Worm (Caenorhabditis elegans) whole organism, late embryonic: ENCODE measurements around the gene R148.8.

ENCODE experiments used
- C38D4.7 ChIP-seq: fragments of 200-800 bp; sonication (Bioruptor generic); optimal IDR thresholded peaks from 2 replicates; lab custom pipeline; 2018; ENCODE audit warnings: mild to moderate bottlenecking, missing genetic modification characterization, moderate library complexity, missing compliant biosample characterization
- F13H6.1 ChIP-seq: sonication (generic microtip); optimal IDR thresholded peaks from 2 replicates; lab custom pipeline; 2016; ENCODE audit warnings: missing genetic modification characterization, missing compliant biosample characterization
- K02D7.2 ChIP-seq: sonication (generic microtip); optimal IDR thresholded peaks from 2 replicates; lab custom pipeline; 2017; ENCODE audit warnings: mild to moderate bottlenecking, missing genetic modification characterization, missing compliant biosample characterization
- K09A11.1 ChIP-seq: sonication (generic microtip); optimal IDR thresholded peaks from 2 replicates; lab custom pipeline; 2017; ENCODE audit warnings: antibody characterized with exemption, mild to moderate bottlenecking, missing genetic modification characterization, missing compliant biosample characterization; ENCODE audit not compliant: insufficient read depth
- T23F11.4 ChIP-seq: fragments of 200-800 bp; sonication (Bioruptor generic); optimal IDR thresholded peaks from 2 replicates; lab custom pipeline; 2018; ENCODE audit warnings: mild to moderate bottlenecking, missing genetic modification characterization, missing compliant biosample characterization
- Y22D7AL.16 ChIP-seq: sonication (generic microtip); optimal IDR thresholded peaks from 2 replicates; lab custom pipeline; 2016; ENCODE audit warnings: missing genetic modification characterization, missing compliant biosample characterization
- ceh-14 ChIP-seq: sonication (generic microtip); optimal IDR thresholded peaks from 2 replicates; lab custom pipeline; 2016; ENCODE audit warnings: missing genotype, missing genetic modification characterization, missing compliant biosample characterization
- ceh-18 ChIP-seq: sonication (generic microtip); optimal IDR thresholded peaks from 2 replicates; lab custom pipeline; 2016; ENCODE audit warnings: missing genetic modification characterization, missing compliant biosample characterization
- ceh-19 ChIP-seq: fragments of 200-800 bp; sonication (Bioruptor generic); optimal IDR thresholded peaks from 2 replicates; lab custom pipeline; 2018; ENCODE audit warnings: mild to moderate bottlenecking, missing genetic modification characterization, missing compliant biosample characterization
- ceh-2 ChIP-seq: sonication (generic microtip); optimal IDR thresholded peaks from 2 replicates; lab custom pipeline; 2016; ENCODE audit warnings: missing genotype, missing genetic modification characterization, missing compliant biosample characterization
- ceh-24 ChIP-seq: sonication (generic microtip); optimal IDR thresholded peaks from 2 replicates; lab custom pipeline; 2016; ENCODE audit warnings: mild to moderate bottlenecking, missing genetic modification characterization, missing compliant biosample characterization
- ceh-30 ChIP-seq: fragments of 150-350 bp; optimal IDR thresholded peaks from 2 replicates; lab custom pipeline; 2014; ENCODE audit warnings: missing biosample characterization, missing genetic modification characterization
- ceh-31 ChIP-seq: sonication (generic microtip); optimal IDR thresholded peaks from 2 replicates; lab custom pipeline; 2016; ENCODE audit warnings: missing genetic modification characterization, missing compliant biosample characterization
- ceh-34 ChIP-seq: sonication (generic microtip); optimal IDR thresholded peaks from 2 replicates; lab custom pipeline; 2016; ENCODE audit warnings: mild to moderate bottlenecking, missing genetic modification characterization, missing compliant biosample characterization
- ceh-45 ChIP-seq: fragments of 200-800 bp; sonication (Bioruptor generic); IDR thresholded peaks from 2 replicates; pipeline ENCODE4 v1.3.6; 2022; ENCODE audit warnings: missing genetic modification reagents, missing genetic modification characterization, missing compliant biosample characterization
- ceh-6 ChIP-seq: fragments of 200-800 bp; sonication (Bioruptor generic); optimal IDR thresholded peaks from 2 replicates; lab custom pipeline; 2018; ENCODE audit warnings: mild to moderate bottlenecking, missing genetic modification characterization, missing compliant biosample characterization
- ceh-9 ChIP-seq: sonication (generic microtip); optimal IDR thresholded peaks from 2 replicates; lab custom pipeline; 2016; ENCODE audit warnings: mild to moderate bottlenecking, missing genetic modification characterization, inconsistent platforms, missing compliant biosample characterization
- dmd-4 ChIP-seq: sonication (generic microtip); optimal IDR thresholded peaks from 2 replicates; lab custom pipeline; 2016; ENCODE audit warnings: borderline replicate concordance, missing genetic modification characterization, missing compliant biosample characterization
- dve-1 ChIP-seq: sonication (generic microtip); optimal IDR thresholded peaks from 2 replicates; lab custom pipeline; 2017; ENCODE audit warnings: antibody characterized with exemption, mild to moderate bottlenecking, missing genetic modification characterization, missing compliant biosample characterization
- eyg-1 ChIP-seq: sonication (generic microtip); optimal IDR thresholded peaks from 2 replicates; lab custom pipeline; 2016; ENCODE audit warnings: missing genotype, missing genetic modification characterization, missing compliant biosample characterization
- fkh-10 ChIP-seq: fragments of 150-350 bp; optimal IDR thresholded peaks from 2 replicates; lab custom pipeline; 2014; ENCODE audit warnings: missing biosample characterization, missing genetic modification reagents, missing genetic modification characterization
- gmeb-2 ChIP-seq: sonication (generic microtip); optimal IDR thresholded peaks from 2 replicates; lab custom pipeline; 2016; ENCODE audit warnings: missing genetic modification characterization, inconsistent platforms, missing compliant biosample characterization
- hlh-15 ChIP-seq: sonication (generic microtip); optimal IDR thresholded peaks from 2 replicates; lab custom pipeline; 2016; ENCODE audit warnings: missing genetic modification characterization, missing compliant biosample characterization
- madf-2 ChIP-seq: sonication (generic microtip); optimal IDR thresholded peaks from 2 replicates; lab custom pipeline; 2017; ENCODE audit warnings: missing genetic modification characterization, missing compliant biosample characterization
- mec-3 ChIP-seq: sonication (generic microtip); optimal IDR thresholded peaks from 2 replicates; lab custom pipeline; 2016; ENCODE audit warnings: borderline replicate concordance, missing genetic modification characterization, missing compliant biosample characterization
- nhr-11 ChIP-seq: fragments of 150-350 bp; optimal IDR thresholded peaks from 2 replicates; lab custom pipeline; 2014; ENCODE audit warnings: missing biosample characterization, missing genetic modification characterization
- nhr-232 ChIP-seq: sonication (generic microtip); optimal IDR thresholded peaks from 2 replicates; lab custom pipeline; 2016; ENCODE audit warnings: missing genetic modification characterization, missing compliant biosample characterization
- odd-2 ChIP-seq: sonication (generic microtip); optimal IDR thresholded peaks from 2 replicates; lab custom pipeline; 2017; ENCODE audit warnings: antibody characterized with exemption, mild to moderate bottlenecking, missing genetic modification characterization, missing compliant biosample characterization
- pag-3 ChIP-seq: sonication (generic microtip); optimal IDR thresholded peaks from 2 replicates; lab custom pipeline; 2016; ENCODE audit warnings: missing compliant biosample characterization, missing genetic modification characterization, borderline replicate concordance
- pax-1 ChIP-seq: fragments of 150-350 bp; optimal IDR thresholded peaks from 2 replicates; lab custom pipeline; 2014; ENCODE audit warnings: missing biosample characterization, missing genetic modification characterization
- pha-2 ChIP-seq: sonication (generic microtip); optimal IDR thresholded peaks from 2 replicates; lab custom pipeline; 2017; ENCODE audit warnings: mild to moderate bottlenecking, missing genetic modification characterization, missing compliant biosample characterization
- pha-4 ChIP-seq: fragments of 150-350 bp; optimal IDR thresholded peaks from 2 replicates; lab custom pipeline; 2018; ENCODE audit warnings: missing biosample characterization, missing genetic modification reagents, missing genetic modification characterization
- pqm-1 ChIP-seq: sonication (generic microtip); optimal IDR thresholded peaks from 2 replicates; lab custom pipeline; 2016; ENCODE audit warnings: missing genetic modification characterization, missing compliant biosample characterization
- pros-1 ChIP-seq: fragments of 150-350 bp; optimal IDR thresholded peaks from 2 replicates; lab custom pipeline; 2014; ENCODE audit warnings: missing biosample characterization, missing genetic modification reagents, missing genetic modification characterization
- rnt-1 ChIP-seq: sonication (generic microtip); optimal IDR thresholded peaks from 2 replicates; lab custom pipeline; 2016; ENCODE audit warnings: missing genetic modification characterization, missing compliant biosample characterization
- sdc-2 ChIP-seq: sonication (generic microtip); optimal IDR thresholded peaks from 2 replicates; lab custom pipeline; 2016; ENCODE audit warnings: missing genotype, missing genetic modification characterization, missing compliant biosample characterization
- sox-2 ChIP-seq: fragments of 200-800 bp; sonication (Bioruptor generic); IDR thresholded peaks from 2 replicates; pipeline ENCODE4 v1.3.6; 2022; ENCODE audit warnings: missing genetic modification reagents, missing genetic modification characterization, missing compliant biosample characterization
- sox-4 ChIP-seq: sonication (generic microtip); optimal IDR thresholded peaks from 2 replicates; lab custom pipeline; 2017; ENCODE audit warnings: mild to moderate bottlenecking, missing genetic modification characterization, inconsistent platforms, missing compliant biosample characterization
- tbx-7 ChIP-seq: sonication (generic microtip); optimal IDR thresholded peaks from 2 replicates; lab custom pipeline; 2016; ENCODE audit warnings: missing genotype, missing genetic modification characterization, missing compliant biosample characterization
- unc-3 ChIP-seq, 2 experiments: fragments of 200-800 bp in 1 of 2; sonication (Bioruptor generic) in 1 of 2; sonication (generic microtip) in 1 of 2; conservative IDR thresholded peaks in 1 of 2; optimal IDR thresholded peaks in 1 of 2; 2 replicates each; pipeline versions ENCODE4 v1.3.6 to Lab custom; 2016 to 2022; ENCODE audit warnings: missing compliant biosample characterization in 2 of 2, missing genetic modification characterization in 2 of 2, missing genetic modification reagents in 1 of 2
- unc-42 ChIP-seq: sonication (generic microtip); optimal IDR thresholded peaks from 2 replicates; lab custom pipeline; 2016; ENCODE audit warnings: missing genotype, missing genetic modification characterization, missing compliant biosample characterization
- unc-55 ChIP-seq: sonication (generic microtip); optimal IDR thresholded peaks from 2 replicates; lab custom pipeline; 2017; ENCODE audit warnings: missing biosample characterization, missing genetic modification reagents, missing genetic modification characterization
- ztf-16 ChIP-seq: sonication (generic microtip); optimal IDR thresholded peaks from 2 replicates; lab custom pipeline; 2017; ENCODE audit warnings: missing genetic modification characterization, missing compliant biosample characterization

R148.8 gene

DNA sequence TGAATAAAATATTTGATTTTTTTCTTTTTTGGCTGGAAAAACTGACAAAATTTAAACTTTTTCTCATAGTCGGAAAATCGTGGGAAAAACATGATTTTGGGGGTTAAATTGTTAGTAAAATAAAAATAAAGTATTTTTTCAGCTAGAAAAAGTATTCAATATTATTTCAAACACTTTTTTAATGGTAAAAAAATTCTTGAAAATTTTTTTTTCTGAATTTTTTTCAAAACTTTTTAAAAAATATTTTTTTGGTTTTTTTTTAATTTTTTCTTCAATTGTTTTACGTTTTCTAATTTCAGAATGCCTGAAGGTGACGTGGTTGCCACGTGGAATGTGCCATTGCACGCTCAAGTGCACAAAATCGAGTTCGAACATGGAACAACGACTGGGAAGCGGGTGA is 36.3 kb upstream of the R148.8 start, which contains the start of gene C44B11.1:
Gene C44B11.1 (plus strand): TSS at position 301 of the 400 bp plus-strand sequence.
- TF ChIP-seq K09A11.1 (no peak), sox-4 (tag; lab: Kevin White, UChicago) (no peak), K02D7.2 (no peak), madf-2 (tag; lab: Kevin White, UChicago) (no peak), tbx-7 (tag; lab: Kevin White, UChicago) (no peak), ceh-30 (no peak), ceh-45 (no peak), ceh-19 (GFP tag; lab: Kevin White, UChicago) (no peak), odd-2 (tag; lab: Kevin White, UChicago) (no peak), unc-55 (GFP tag; lab: Kevin White, UChicago) (no peak), mec-3 (tag; lab: Kevin White, UChicago) (no peak), nhr-232 (tag; lab: Kevin White, UChicago) (no peak), pqm-1 (tag; lab: Kevin White, UChicago) (no peak), eyg-1 (tag; lab: Kevin White, UChicago) (no peak), ceh-34 (no peak), rnt-1 (tag; lab: Kevin White, UChicago) (no peak), F13H6.1 (tag; lab: Kevin White, UChicago) (no peak)

DNA sequence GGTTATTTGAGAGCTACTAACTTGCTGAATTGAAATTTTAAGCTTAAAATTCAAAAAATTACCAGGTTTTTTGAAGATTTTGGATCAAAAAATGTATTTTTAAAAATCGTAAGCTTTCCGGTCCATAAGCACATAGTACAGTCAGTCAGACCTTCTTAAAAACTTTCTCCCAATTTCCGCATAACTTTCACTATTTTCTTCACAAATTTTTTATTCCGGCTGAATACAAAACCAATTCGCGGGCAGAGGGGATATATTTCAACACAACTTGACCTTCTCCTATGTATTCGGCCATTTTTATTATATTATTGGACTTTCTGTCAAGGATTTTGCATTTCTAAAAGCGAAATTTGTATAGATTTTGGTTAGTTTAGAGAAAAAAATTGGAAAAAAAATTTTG is 30.8 kb upstream of the R148.8 start:
- no peak for TF ChIP-seq unc-55 (GFP tag; lab: Kevin White, UChicago)
- no peak for TF ChIP-seq Y22D7AL.16 (tag; lab: Kevin White, UChicago)
- no peak for TF ChIP-seq ceh-6 (GFP tag; lab: Kevin White, UChicago)
- TF ChIP-seq F13H6.1 (tag; lab: Kevin White, UChicago) = no peak
- no peak for TF ChIP-seq mec-3 (tag; lab: Kevin White, UChicago)
- no peak for TF ChIP-seq ceh-18
- no peak for TF ChIP-seq fkh-10 (GFP tag; lab: Kevin White, UChicago)
- no peak for TF ChIP-seq hlh-15
- no peak for TF ChIP-seq dve-1
- TF ChIP-seq ceh-14 (tag; lab: Kevin White, UChicago) = no peak
- TF ChIP-seq pag-3 (tag; lab: Kevin White, UChicago) = no peak
- no peak for TF ChIP-seq sox-2 (GFP tag; lab: Robert Waterston, UW)
- TF ChIP-seq madf-2 (tag; lab: Kevin White, UChicago) = no peak
- no peak for TF ChIP-seq unc-42
- no peak for TF ChIP-seq pax-1
- no peak for TF ChIP-seq pha-2 (tag; lab: Kevin White, UChicago)
- TF ChIP-seq pha-4 (tag; lab: Kevin White, UChicago) = no peak
- no peak for TF ChIP-seq pqm-1 (tag; lab: Kevin White, UChicago)
- TF ChIP-seq ceh-24 (tag; lab: Kevin White, UChicago) = no peak
- no peak for TF ChIP-seq pros-1 (tag; lab: Kevin White, UChicago)

DNA sequence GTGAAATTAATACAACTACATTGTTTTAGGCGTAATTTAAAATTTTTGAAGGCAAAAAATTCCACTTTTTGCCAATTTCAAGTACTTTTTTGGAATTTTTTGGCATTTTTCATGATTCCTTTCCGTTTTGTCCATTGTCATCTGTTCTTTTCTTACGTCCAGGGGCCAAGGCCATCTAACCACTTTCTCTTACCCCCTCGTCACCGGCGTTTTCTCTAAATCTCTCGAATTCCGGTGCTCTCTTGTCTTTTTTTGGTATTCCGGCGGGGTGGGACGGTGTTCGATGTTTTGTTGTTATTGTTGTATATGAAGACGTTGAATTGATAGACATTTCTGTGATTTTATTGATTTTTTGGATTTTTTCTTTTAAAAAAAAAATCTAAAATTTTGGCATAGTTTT is 29.7 kb upstream of the R148.8 start:
- TF ChIP-seq T23F11.4 (GFP tag; lab: Kevin White, UChicago) (no peak), pha-4 (tag; lab: Kevin White, UChicago) (no peak), ceh-9 (tag; lab: Kevin White, UChicago) (no peak), gmeb-2 (no peak), nhr-11 (no peak), C38D4.7 (GFP tag; lab: Kevin White, UChicago) (no peak), ceh-2 (tag; lab: Kevin White, UChicago) (no peak), dmd-4 (tag; lab: Kevin White, UChicago) (no peak), ztf-16 (tag; lab: Kevin White, UChicago) (no peak), sox-2 (GFP tag; lab: Robert Waterston, UW) (no peak), ceh-34 (no peak), unc-3 (GFP tag; conservative IDR thresholded peaks at IDR 0.05; lab: Robert Waterston, UW) (no peak), unc-3 (tag; optimal IDR thresholded peaks at IDR 0.05; lab: Kevin White, UChicago) (no peak), sdc-2 (tag; lab: Kevin White, UChicago) (no peak), ceh-31 (no peak)
